Worm (Caenorhabditis elegans) whole organism, L4 larva: ENCODE data around the gene F21D9.1.

Source experiments
- F10B5.3 ChIP-seq: sonication (generic microtip); optimal IDR thresholded peaks from 2 replicates; lab custom pipeline; 2016; ENCODE audit warnings: mild to moderate bottlenecking, missing genetic modification characterization, missing compliant biosample characterization
- daf-19 ChIP-seq: fragments of 200-800 bp; sonication (Bioruptor generic); conservative IDR thresholded peaks from 2 replicates; pipeline ENCODE4 v1.3.6; 2022; ENCODE audit warnings: missing genetic modification characterization, missing compliant biosample characterization
- snpc-1.2 ChIP-seq: fragments of 200-800 bp; sonication (Bioruptor generic); IDR thresholded peaks from 2 replicates; pipeline ENCODE4 v1.3.6; 2022; ENCODE audit warnings: missing genetic modification reagents, missing genetic modification characterization, missing compliant biosample characterization

- TF ChIP-seq daf-19 (no peak), F10B5.3 (tag; lab: Kevin White, UChicago) (no peak), snpc-1.2 (GFP tag; lab: Robert Waterston, UW) (no peak)
These were observed 1.9 kb upstream of the F21D9.1 start, which contains the start of gene F21D9.2 for ce11 chrV:19262349-19262748.
